Fruit fly (Drosophila melanogaster) whole organism, prepupa: ENCODE results near the gene CG2839.

ENCODE experiments used
- CG10631 ChIP-seq: fragments of 200-800 bp; sonication (Bioruptor generic); optimal IDR thresholded peaks from 2 replicates; lab custom pipeline; 2016; ENCODE audit warnings: missing biosample characterization, missing genetic modification characterization
- CG10669 ChIP-seq: fragments of 200-800 bp; sonication (Bioruptor generic); optimal IDR thresholded peaks from 3 replicates; lab custom pipeline; 2018; ENCODE audit warnings: missing biosample characterization, mild to moderate bottlenecking, missing genetic modification characterization, moderate library complexity
- CG16779 ChIP-seq: fragments of 200-800 bp; sonication (Bioruptor generic); optimal IDR thresholded peaks from 3 replicates; lab custom pipeline; 2017; ENCODE audit warnings: missing biosample characterization, mild to moderate bottlenecking, missing genetic modification characterization
- CG3032 ChIP-seq: fragments of 200-800 bp; optimal IDR thresholded peaks from 2 replicates; lab custom pipeline; 2019; ENCODE audit warnings: missing biosample characterization, mild to moderate bottlenecking, missing genetic modification characterization, moderate library complexity
- CG4318 ChIP-seq: fragments of 200-800 bp; sonication (Bioruptor generic); optimal IDR thresholded peaks from 3 replicates; lab custom pipeline; 2017; ENCODE audit warnings: missing biosample characterization, mild to moderate bottlenecking, missing genetic modification characterization
- CG6808 ChIP-seq: fragments of 200-800 bp; sonication (Bioruptor generic); optimal IDR thresholded peaks from 3 replicates; lab custom pipeline; 2017; ENCODE audit warnings: missing biosample characterization, missing genetic modification characterization, mild to moderate bottlenecking, moderate library complexity, missing genetic modification reagents
- CG8119 ChIP-seq: fragments of 200-800 bp; sonication (Bioruptor generic); IDR thresholded peaks from 3 replicates; pipeline ENCODE4 v1.3.6; 2022; ENCODE audit warnings: missing biosample characterization, missing genetic modification characterization
- Hr39 ChIP-seq: fragments of 200-800 bp; sonication (Bioruptor generic); optimal IDR thresholded peaks from 2 replicates; lab custom pipeline; 2016; ENCODE audit warnings: missing biosample characterization, missing genetic modification characterization
- Lpt ChIP-seq: fragments of 200-800 bp; sonication (Bioruptor generic); optimal IDR thresholded peaks from 3 replicates; lab custom pipeline; 2016; ENCODE audit warnings: missing biosample characterization, missing genetic modification characterization
- Sox15 ChIP-seq: fragments of 200-800 bp; sonication (Bioruptor generic); optimal IDR thresholded peaks from 3 replicates; lab custom pipeline; 2016; ENCODE audit warnings: missing biosample characterization, missing genetic modification characterization
- cyc ChIP-seq: fragments of 200-800 bp; sonication (Bioruptor generic); optimal IDR thresholded peaks from 3 replicates; lab custom pipeline; 2016; ENCODE audit warnings: missing biosample characterization, missing genetic modification characterization
- lz ChIP-seq: fragments of 200-800 bp; sonication (Bioruptor generic); optimal IDR thresholded peaks from 3 replicates; lab custom pipeline; 2016; ENCODE audit warnings: missing biosample characterization, missing genetic modification characterization

DNA sequence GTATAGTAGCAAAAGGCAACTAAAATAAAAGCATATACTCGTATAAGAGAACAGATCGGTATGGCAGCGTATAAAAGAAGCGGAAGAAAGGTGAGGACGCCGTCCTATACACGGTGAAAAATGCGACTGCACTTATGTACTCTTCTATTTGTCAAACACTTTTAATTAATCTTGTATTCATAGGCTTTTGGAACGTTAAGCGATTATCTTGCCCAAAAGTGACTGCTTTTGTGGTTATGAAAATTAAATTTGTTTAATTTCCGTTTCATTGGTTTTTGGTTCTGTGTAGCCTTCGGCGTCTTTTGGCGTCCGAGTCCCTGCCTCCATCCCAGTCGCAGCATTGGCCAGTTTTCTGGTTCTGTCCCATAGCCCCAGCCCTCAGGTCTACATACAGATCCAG is 45.3 kb downstream of the CG2839 start:
- TF ChIP-seq lz (GFP tag; lab: Kevin White, UChicago) (peak; percentile 84), Hr39 (peak; percentile 83), Sox15 (peak; percentile 69), CG3032 (peak; percentile 95), Lpt (GFP tag; lab: Kevin White, UChicago) (peak; percentile 27), cyc (GFP tag; lab: Kevin White, UChicago) (peak; percentile 89), CG8119 (GFP tag; lab: Robert Waterston, UW) (peak; percentile 54; the same call in 1 of the 3 replicates), CG6808 (GFP tag; lab: Kevin White, UChicago) (peak; percentile 93), CG10631 (GFP tag; lab: Kevin White, UChicago) (peak; percentile 91), CG4318 (GFP tag; lab: Kevin White, UChicago) (no peak), CG16779 (peak; percentile 67), CG10669 (peak; percentile 93)
